Fruit fly (Drosophila melanogaster) whole organism, embryonic: Measurements from ENCODE around the gene drm.

ENCODE experiments used
- CG10321 ChIP-seq: fragments of 200-800 bp; sonication (Bioruptor generic); IDR thresholded peaks from 2 replicates; pipeline ENCODE4 v1.3.6; 2022; ENCODE audit warnings: missing biosample characterization, missing genetic modification characterization
- CG10543 ChIP-seq: fragments of 200-800 bp; sonication (Bioruptor generic); optimal IDR thresholded peaks from 3 replicates; lab custom pipeline; 2017; ENCODE audit warnings: missing biosample characterization, mild to moderate bottlenecking, missing genetic modification characterization, moderate library complexity
- CG12071 ChIP-seq: fragments of 200-800 bp; sonication (Bioruptor generic); optimal IDR thresholded peaks from 3 replicates; lab custom pipeline; 2018; ENCODE audit warnings: missing biosample characterization, mild to moderate bottlenecking, missing genetic modification characterization
- CG12659 ChIP-seq: fragments of 200-800 bp; sonication (Bioruptor generic); optimal IDR thresholded peaks from 3 replicates; lab custom pipeline; 2017; ENCODE audit warnings: mild to moderate bottlenecking, missing biosample characterization, missing genetic modification reagents, missing genetic modification characterization
- CG14050 ChIP-seq: fragments of 200-800 bp; sonication (Bioruptor generic); IDR thresholded peaks from 3 replicates; pipeline ENCODE4 v1.3.6; 2022; ENCODE audit warnings: missing biosample characterization, missing genetic modification characterization
- CG14441 ChIP-seq: fragments of 200-800 bp; sonication (Bioruptor generic); IDR thresholded peaks from 2 replicates; pipeline ENCODE4 v1.3.6; 2022; ENCODE audit warnings: missing biosample characterization, missing genetic modification characterization
- CG15514 ChIP-seq: fragments of 200-800 bp; sonication (Bioruptor generic); optimal IDR thresholded peaks from 3 replicates; lab custom pipeline; 2017; ENCODE audit warnings: missing biosample characterization, missing genetic modification characterization, mild to moderate bottlenecking, moderate library complexity, missing genetic modification reagents
- CG15696 ChIP-seq: fragments of 200-800 bp; sonication (Bioruptor generic); optimal IDR thresholded peaks from 2 replicates; lab custom pipeline; 2019; ENCODE audit warnings: missing biosample characterization, mild to moderate bottlenecking, missing genetic modification characterization, moderate library complexity
- CG17829 ChIP-seq: fragments of 200-800 bp; optimal IDR thresholded peaks from 2 replicates; lab custom pipeline; 2019; ENCODE audit warnings: missing biosample characterization, mild to moderate bottlenecking, missing genetic modification characterization, moderate library complexity
- CG2712 ChIP-seq: fragments of 200-800 bp; optimal IDR thresholded peaks from 3 replicates; lab custom pipeline; 2019; ENCODE audit warnings: missing biosample characterization, mild to moderate bottlenecking, missing genetic modification characterization, moderate library complexity
- CG30020 ChIP-seq: fragments of 200-800 bp; optimal IDR thresholded peaks from 2 replicates; lab custom pipeline; 2019; ENCODE audit warnings: missing biosample characterization, mild to moderate bottlenecking, missing genetic modification characterization, moderate library complexity
- CG31441 ChIP-seq: fragments of 200-800 bp; sonication (Bioruptor generic); IDR thresholded peaks from 2 replicates; pipeline ENCODE4 v1.3.6; 2022; ENCODE audit warnings: missing biosample characterization, missing genetic modification characterization
- CG3163 ChIP-seq: fragments of 200-800 bp; sonication (Bioruptor generic); optimal IDR thresholded peaks from 3 replicates; lab custom pipeline; 2016; ENCODE audit warnings: missing biosample characterization, missing genetic modification characterization
- CG33213 ChIP-seq: fragments of 200-800 bp; sonication (Bioruptor generic); optimal IDR thresholded peaks from 3 replicates; lab custom pipeline; 2016; ENCODE audit warnings: missing biosample characterization, missing genetic modification characterization
- CG33557 ChIP-seq: fragments of 200-800 bp; sonication (Bioruptor generic); optimal IDR thresholded peaks from 2 replicates; lab custom pipeline; 2019; ENCODE audit warnings: missing biosample characterization, mild to moderate bottlenecking, missing genetic modification characterization, moderate library complexity
- CG4617 ChIP-seq: fragments of 200-800 bp; sonication (Bioruptor generic); optimal IDR thresholded peaks from 3 replicates; lab custom pipeline; 2016; ENCODE audit warnings: missing biosample characterization, missing genetic modification characterization, borderline replicate concordance
- CG5245 ChIP-seq: fragments of 200-800 bp; sonication (Bioruptor generic); optimal IDR thresholded peaks from 3 replicates; lab custom pipeline; 2016; ENCODE audit warnings: missing biosample characterization, missing genetic modification characterization
- CG6254 ChIP-seq: fragments of 200-800 bp; sonication (Bioruptor generic); optimal IDR thresholded peaks from 3 replicates; lab custom pipeline; 2017; ENCODE audit warnings: mild to moderate bottlenecking, missing biosample characterization, missing genetic modification reagents, missing genetic modification characterization
- CG6683 ChIP-seq: fragments of 200-800 bp; sonication (Bioruptor generic); optimal IDR thresholded peaks from 2 replicates; lab custom pipeline; 2017; ENCODE audit warnings: missing biosample characterization, mild to moderate bottlenecking, missing genetic modification characterization, missing genetic modification reagents
- CG7271 ChIP-seq: fragments of 200-800 bp; sonication (Bioruptor generic); optimal IDR thresholded peaks from 2 replicates; lab custom pipeline; 2018; ENCODE audit warnings: missing biosample characterization, mild to moderate bottlenecking, missing genetic modification characterization, moderate library complexity
- CG7556 ChIP-seq: fragments of 200-800 bp; sonication (Bioruptor generic); optimal IDR thresholded peaks from 2 replicates; lab custom pipeline; 2017; ENCODE audit warnings: missing biosample characterization, mild to moderate bottlenecking, missing genetic modification characterization
- CG8388 ChIP-seq: fragments of 200-800 bp; sonication (Bioruptor generic); optimal IDR thresholded peaks from 2 replicates; lab custom pipeline; 2019; ENCODE audit warnings: missing biosample characterization, mild to moderate bottlenecking, missing genetic modification characterization, moderate library complexity
- CG9609 ChIP-seq: fragments of 200-800 bp; sonication (Bioruptor generic); optimal IDR thresholded peaks from 3 replicates; lab custom pipeline; 2016; ENCODE audit warnings: missing biosample characterization, missing genetic modification characterization
- D ChIP-seq, 2 experiments: fragments of 200-800 bp in 1 of 2; fragments of >200 bp in 1 of 2; sonication (Bioruptor generic) in 1 of 2; optimal IDR thresholded peaks; 2 replicates in 1 of 2; 3 replicates in 1 of 2; lab custom pipeline; 2017; ENCODE audit warnings: mild to moderate bottlenecking in 1 of 2, missing biosample characterization in 1 of 2, missing genetic modification characterization in 1 of 2, missing genetic modification reagents in 1 of 2
- E2f2 ChIP-seq: fragments of 200-800 bp; sonication (Bioruptor generic); IDR thresholded peaks from 2 replicates; pipeline ENCODE4 v1.3.6; 2022; ENCODE audit warnings: missing biosample characterization, missing genetic modification characterization
- GATAe ChIP-seq: fragments of 200-800 bp; sonication (Bioruptor generic); conservative IDR thresholded peaks from 2 replicates; pipeline ENCODE4 v1.3.6; 2022; ENCODE audit warnings: missing biosample characterization, missing genetic modification characterization
- HmgZ ChIP-seq: fragments of 200-800 bp; sonication (Bioruptor generic); optimal IDR thresholded peaks from 2 replicates; lab custom pipeline; 2018; ENCODE audit warnings: missing biosample characterization, mild to moderate bottlenecking, missing genetic modification characterization
- Hmr ChIP-seq: fragments of 200-800 bp; sonication (Bioruptor generic); optimal IDR thresholded peaks from 3 replicates; lab custom pipeline; 2017; ENCODE audit warnings: mild to moderate bottlenecking, missing biosample characterization, missing genetic modification reagents, missing genetic modification characterization
- Lhr ChIP-seq: fragments of 200-800 bp; sonication (Bioruptor generic); optimal IDR thresholded peaks from 3 replicates; lab custom pipeline; 2017; ENCODE audit warnings: mild to moderate bottlenecking, missing biosample characterization, missing genetic modification reagents, missing genetic modification characterization
- Myb ChIP-seq: fragments of 200-800 bp; sonication (Bioruptor generic); optimal IDR thresholded peaks from 2 replicates; lab custom pipeline; 2016; ENCODE audit warnings: missing biosample characterization, missing genetic modification characterization
- Nf-YB ChIP-seq: fragments of 200-800 bp; sonication (Bioruptor generic); optimal IDR thresholded peaks from 3 replicates; lab custom pipeline; 2019; ENCODE audit warnings: missing biosample characterization, mild to moderate bottlenecking, missing genetic modification characterization, moderate library complexity
- Spps ChIP-seq: fragments of 200-800 bp; sonication (Bioruptor generic); optimal IDR thresholded peaks from 2 replicates; lab custom pipeline; 2018; ENCODE audit warnings: missing biosample characterization, mild to moderate bottlenecking, missing genetic modification characterization
- al ChIP-seq: fragments of 200-800 bp; sonication (Bioruptor generic); IDR thresholded peaks from 2 replicates; pipeline ENCODE4 v1.3.6; 2022; ENCODE audit warnings: missing biosample characterization, missing genetic modification characterization
- ato ChIP-seq: fragments of 200-800 bp; sonication (Bioruptor generic); IDR thresholded peaks from 2 replicates; pipeline ENCODE4 v1.3.6; 2022; ENCODE audit warnings: missing biosample characterization, missing genetic modification characterization; ENCODE audit not compliant: partially characterized antibody
- ci ChIP-seq: fragments of 200-800 bp; sonication (Bioruptor generic); IDR thresholded peaks from 3 replicates; pipeline ENCODE4 v1.3.6; 2022; ENCODE audit warnings: missing biosample characterization, missing genetic modification characterization
- gsb ChIP-seq: fragments of 200-800 bp; sonication (Bioruptor generic); IDR thresholded peaks from 2 replicates; pipeline ENCODE4 v1.3.6; 2022; ENCODE audit warnings: missing biosample characterization, missing genetic modification characterization
- inv ChIP-seq: fragments of 200-800 bp; sonication (Bioruptor generic); IDR thresholded peaks from 2 replicates; pipeline ENCODE4 v1.3.6; 2022; ENCODE audit warnings: missing biosample characterization, missing genetic modification characterization; ENCODE audit not compliant: partially characterized antibody
- kay ChIP-seq: fragments of 200-800 bp; sonication (Bioruptor generic); optimal IDR thresholded peaks from 2 replicates; lab custom pipeline; 2016; ENCODE audit warnings: missing biosample characterization, missing genetic modification characterization
- p53 ChIP-seq: fragments of 200-800 bp; sonication (Bioruptor generic); optimal IDR thresholded peaks from 2 replicates; lab custom pipeline; 2016; ENCODE audit warnings: missing biosample characterization, missing genetic modification characterization
- sc ChIP-seq, 3 experiments: fragments of >200 bp in 2 of 3; fragments of 200-800 bp in 1 of 3; sonication (Bioruptor generic) in 1 of 3; optimal IDR thresholded peaks; 2 replicates in 2 of 3; 3 replicates in 1 of 3; lab custom pipeline; 2017; ENCODE audit warnings: mild to moderate bottlenecking in 1 of 3, missing biosample characterization in 1 of 3, missing genetic modification characterization in 1 of 3, missing genetic modification reagents in 1 of 3
- sens ChIP-seq: fragments of 200-800 bp; sonication (Bioruptor generic); peaks from one replicate; lab custom pipeline; 2016; ENCODE audit warnings: missing biosample characterization, missing genetic modification characterization
- slp2 ChIP-seq: fragments of 200-800 bp; sonication (Bioruptor generic); optimal IDR thresholded peaks from 2 replicates; lab custom pipeline; 2016; ENCODE audit warnings: missing biosample characterization, missing genetic modification characterization
- sna ChIP-seq: fragments of 200-800 bp; sonication (Bioruptor generic); IDR thresholded peaks from 2 replicates; pipeline ENCODE4 v1.3.6; 2022; ENCODE audit warnings: missing biosample characterization, missing genetic modification characterization; ENCODE audit not compliant: partially characterized antibody
- so ChIP-seq: fragments of 200-800 bp; sonication (Bioruptor generic); IDR thresholded peaks from 3 replicates; pipeline ENCODE4 v1.3.6; 2022; ENCODE audit warnings: missing biosample characterization, missing genetic modification characterization
- stwl ChIP-seq: fragments of 200-800 bp; sonication (Bioruptor generic); optimal IDR thresholded peaks from 3 replicates; lab custom pipeline; 2018; ENCODE audit warnings: missing biosample characterization, mild to moderate bottlenecking, missing genetic modification characterization, moderate library complexity
- tap ChIP-seq: fragments of 200-800 bp; optimal IDR thresholded peaks from 3 replicates; lab custom pipeline; 2019; ENCODE audit warnings: missing biosample characterization, mild to moderate bottlenecking, missing genetic modification characterization, moderate library complexity
- tup ChIP-seq: fragments of 200-800 bp; sonication (Bioruptor generic); optimal IDR thresholded peaks from 2 replicates; lab custom pipeline; 2016; ENCODE audit warnings: missing biosample characterization, mild to moderate bottlenecking, missing genetic modification characterization, moderate library complexity
- yki ChIP-seq: fragments of >200 bp; optimal IDR thresholded peaks from 3 replicates; lab custom pipeline; 2018
- zen2 ChIP-seq: fragments of 200-800 bp; sonication (Bioruptor generic); IDR thresholded peaks from 3 replicates; pipeline ENCODE4 v1.3.6; 2022; ENCODE audit warnings: missing biosample characterization, missing genetic modification characterization; ENCODE audit not compliant: partially characterized antibody
- zfh2 ChIP-seq: fragments of 200-800 bp; sonication (Bioruptor generic); optimal IDR thresholded peaks from 2 replicates; lab custom pipeline; 2016; ENCODE audit warnings: missing biosample characterization, missing genetic modification characterization

Gene drm

DNA sequence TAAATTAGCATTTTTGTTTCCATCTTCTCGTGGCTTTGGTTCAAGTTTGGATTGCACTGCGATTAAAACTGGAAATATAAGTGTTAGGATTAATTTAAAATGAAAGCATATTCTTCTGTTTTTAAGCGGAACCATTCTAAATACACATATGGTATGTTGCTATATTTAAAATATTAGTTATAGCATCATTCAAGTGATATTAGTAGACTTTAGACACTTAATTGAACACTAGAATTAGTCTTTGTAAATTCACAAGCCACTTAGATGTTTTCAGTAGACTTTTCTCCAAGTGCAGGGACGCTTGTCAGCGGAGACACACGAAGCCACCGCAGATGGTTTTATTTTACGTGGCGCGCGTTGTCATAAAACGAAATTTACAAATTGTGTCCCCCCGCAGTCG is 30.8 kb downstream of the drm start (continued):
- TF ChIP-seq p53 (GFP tag; lab: Kevin White, UChicago): no peak
- no peak for TF ChIP-seq Lhr (GFP tag; lab: Kevin White, UChicago)
- no peak for TF ChIP-seq CG5245 (GFP tag; lab: Kevin White, UChicago)
- no peak for TF ChIP-seq CG10321 (GFP tag; lab: Robert Waterston, UW)
- TF ChIP-seq CG30020: no peak
- no peak for TF ChIP-seq D (optimal IDR thresholded peaks at IDR 0.05; lab: Kevin White, UChicago)
- peak; percentile 30 for TF ChIP-seq D (GFP tag; optimal IDR thresholded peaks at IDR 0.05; lab: Kevin White, UChicago)
- no peak for TF ChIP-seq Nf-YB (GFP tag; lab: Kevin White, UChicago)
- no peak for TF ChIP-seq Hmr (GFP tag; lab: Kevin White, UChicago)
- no peak for TF ChIP-seq sc (optimal IDR thresholded peaks at IDR 0.05; lab: Kevin White, UChicago)
- TF ChIP-seq sc (GFP tag; optimal IDR thresholded peaks at IDR 0.05; lab: Kevin White, UChicago): no peak
- peak; percentile 35; the same call in 1 of the 2 replicates for TF ChIP-seq CG31441 (GFP tag; lab: Robert Waterston, UW)
- TF ChIP-seq CG8388 (GFP tag; lab: Kevin White, UChicago): no peak
- no peak for TF ChIP-seq CG6683 (GFP tag; lab: Kevin White, UChicago)
- no peak for TF ChIP-seq CG15514 (GFP tag; lab: Kevin White, UChicago)
- no peak for TF ChIP-seq kay (GFP tag; lab: Kevin White, UChicago)
- peak; percentile 7 for TF ChIP-seq CG12659 (GFP tag; lab: Kevin White, UChicago)
- TF ChIP-seq slp2 (GFP tag; lab: Kevin White, UChicago): peak; percentile 12
- TF ChIP-seq sna: no peak
- no peak for TF ChIP-seq CG12071
- no peak for TF ChIP-seq CG15696 (tag; lab: Kevin White, UChicago)
- TF ChIP-seq CG9609 (GFP tag; lab: Kevin White, UChicago): no peak
- TF ChIP-seq gsb: no peak
- no peak for TF ChIP-seq HmgZ
- no peak for TF ChIP-seq ci (GFP tag; lab: Robert Waterston, UW)
- peak; percentile 28 for TF ChIP-seq CG17829 (tag; lab: Kevin White, UChicago)
- TF ChIP-seq CG7556 (GFP tag; lab: Kevin White, UChicago): peak; percentile 7
- no peak for TF ChIP-seq Spps (tag; lab: Kevin White, UChicago)
- TF ChIP-seq so (GFP tag; lab: Robert Waterston, UW): no peak
- no peak for TF ChIP-seq zen2 (GFP tag; lab: Robert Waterston, UW)
- TF ChIP-seq E2f2 (GFP tag; lab: Robert Waterston, UW): no peak
- TF ChIP-seq sens (GFP tag; lab: Kevin White, UChicago): peak; percentile 80
- TF ChIP-seq GATAe: no peak
- TF ChIP-seq CG33213 (GFP tag; lab: Kevin White, UChicago): no peak
- no peak for TF ChIP-seq CG33557 (GFP tag; lab: Kevin White, UChicago)
- no peak for TF ChIP-seq Myb
- TF ChIP-seq al (GFP tag; lab: Robert Waterston, UW): peak; percentile 42; the same call in 1 of the 2 replicates
- TF ChIP-seq CG2712 (tag; lab: Kevin White, UChicago): peak; percentile 57
- no peak for TF ChIP-seq CG14441 (GFP tag; lab: Robert Waterston, UW)
- no peak for TF ChIP-seq tap (tag; lab: Kevin White, UChicago)
- no peak for TF ChIP-seq CG6254 (GFP tag; lab: Kevin White, UChicago)
- no peak for TF ChIP-seq inv (GFP tag; lab: Robert Waterston, UW)
- peak; percentile 16 for TF ChIP-seq CG10543
- no peak for TF ChIP-seq tup
- TF ChIP-seq CG14050 (GFP tag; lab: Robert Waterston, UW): no peak
- TF ChIP-seq zfh2: no peak
- TF ChIP-seq yki (lab: Kevin White, UChicago): no peak
- no peak for TF ChIP-seq ato
- TF ChIP-seq CG4617 (GFP tag; lab: Kevin White, UChicago): no peak
- no peak for TF ChIP-seq CG3163
- TF ChIP-seq stwl (tag; lab: Kevin White, UChicago): no peak
- no peak for TF ChIP-seq CG7271 (tag; lab: Kevin White, UChicago)
